Fruit fly (Drosophila melanogaster) whole organism, pupa: ENCODE measurements around the gene lic.

Source experiments
- CG14655 ChIP-seq: fragments of 200-800 bp; sonication (Bioruptor generic); optimal IDR thresholded peaks from 3 replicates; lab custom pipeline; 2017; ENCODE audit warnings: mild to moderate bottlenecking, missing biosample characterization, missing genetic modification reagents, missing genetic modification characterization
- CG34367 ChIP-seq: fragments of 200-800 bp; sonication (Bioruptor generic); optimal IDR thresholded peaks from 2 replicates; lab custom pipeline; 2018; ENCODE audit warnings: missing biosample characterization, mild to moderate bottlenecking, missing genetic modification characterization
- D1 ChIP-seq: fragments of 200-800 bp; sonication (Bioruptor generic); optimal IDR thresholded peaks from 2 replicates; lab custom pipeline; 2018; ENCODE audit warnings: missing biosample characterization, mild to moderate bottlenecking, missing genetic modification characterization, moderate library complexity
- Ets98B ChIP-seq: fragments of 200-800 bp; sonication (Bioruptor generic); IDR thresholded peaks from 2 replicates; pipeline ENCODE4 v1.3.6; 2022; ENCODE audit warnings: missing biosample characterization, missing genetic modification characterization

- peak; percentile 49 for TF ChIP-seq Ets98B (GFP tag; lab: Robert Waterston, UW)
- no peak for TF ChIP-seq D1 (tag; lab: Kevin White, UChicago)
- no peak for TF ChIP-seq CG34367 (tag; lab: Kevin White, UChicago)
- no peak for TF ChIP-seq CG14655 (GFP tag; lab: Kevin White, UChicago)
These were observed 23.9 kb downstream of the lic start, which contains the start of gene CG42237 for dm6 chrX:13114861-13115260.
